Fruit fly (Drosophila melanogaster) whole organism, prepupa: Measurements from ENCODE around the gene CG7320.

Source experiments
- CG11294 ChIP-seq: fragments of 200-800 bp; sonication (Bioruptor generic); IDR thresholded peaks from 2 replicates; pipeline ENCODE4 v1.3.6; 2022; ENCODE audit warnings: missing biosample characterization, missing genetic modification characterization
- CG11762 ChIP-seq: fragments of 200-800 bp; sonication (Bioruptor generic); optimal IDR thresholded peaks from 3 replicates; lab custom pipeline; 2016; ENCODE audit warnings: missing biosample characterization, missing genetic modification characterization; ENCODE audit not compliant: insufficient read depth
- CG3032 ChIP-seq: fragments of 200-800 bp; optimal IDR thresholded peaks from 2 replicates; lab custom pipeline; 2019; ENCODE audit warnings: missing biosample characterization, mild to moderate bottlenecking, missing genetic modification characterization, moderate library complexity
- CG31627 ChIP-seq: fragments of 200-800 bp; sonication (Bioruptor generic); optimal IDR thresholded peaks from 3 replicates; lab custom pipeline; 2016; ENCODE audit warnings: missing biosample characterization, missing genetic modification characterization
- CG7368 ChIP-seq: fragments of 200-800 bp; sonication (Bioruptor generic); optimal IDR thresholded peaks from 3 replicates; lab custom pipeline; 2016; ENCODE audit warnings: missing biosample characterization, missing genetic modification characterization
- Eip75B ChIP-seq: fragments of 200-800 bp; sonication (Bioruptor generic); optimal IDR thresholded peaks from 3 replicates; lab custom pipeline; 2016; ENCODE audit warnings: missing biosample characterization, missing genetic modification characterization
- Eip93F ChIP-seq: fragments of 200-800 bp; sonication (Bioruptor generic); optimal IDR thresholded peaks from 2 replicates; lab custom pipeline; 2016; ENCODE audit warnings: missing biosample characterization, mild to moderate bottlenecking, missing genetic modification characterization
- Ets21C ChIP-seq: fragments of 200-800 bp; sonication (Bioruptor generic); optimal IDR thresholded peaks from 3 replicates; lab custom pipeline; 2016; ENCODE audit warnings: missing biosample characterization, missing genetic modification characterization
- Gug ChIP-seq: fragments of 200-800 bp; sonication (Bioruptor generic); IDR thresholded peaks from 2 replicates; pipeline ENCODE4 v1.3.6; 2022; ENCODE audit warnings: missing biosample characterization, missing genetic modification characterization
- Sox102F ChIP-seq: fragments of 200-800 bp; sonication (Bioruptor generic); optimal IDR thresholded peaks from 2 replicates; lab custom pipeline; 2016; ENCODE audit warnings: missing biosample characterization, mild to moderate bottlenecking, missing genetic modification characterization
- ss ChIP-seq, 2 experiments: fragments of 200-800 bp; sonication (Bioruptor generic); optimal IDR thresholded peaks; 2 replicates in 1 of 2; 3 replicates in 1 of 2; lab custom pipeline; 2017 to 2018; ENCODE audit warnings: mild to moderate bottlenecking in 2 of 2, missing biosample characterization in 2 of 2, missing genetic modification characterization in 2 of 2, moderate library complexity in 1 of 2

dm6 chr3L:18245709-18246080 is 44.4 kb downstream of the CG7320 start:
- TF ChIP-seq Eip75B (GFP tag; lab: Kevin White, UChicago) (peak; percentile 23), CG31627 (GFP tag; lab: Kevin White, UChicago) (no peak), CG11294 (no peak), Gug (no peak), Eip93F (GFP tag; lab: Kevin White, UChicago) (no peak), CG11762 (GFP tag; lab: Kevin White, UChicago) (no peak), Sox102F (GFP tag; lab: Kevin White, UChicago) (no peak), Ets21C (no peak), CG7368 (no peak), CG3032 (peak; percentile 52), ss (GFP tag; optimal IDR thresholded peaks at IDR 0.05; lab: Kevin White, UChicago) (peak in 1 of 2 experiments; percentile 54)
